Worm (Caenorhabditis elegans): ENCODE data around the gene srz-69.

srz-69 gene

ce11 chrIV:3514467-3514866 lies 37.4 kb upstream of the srz-69 start, which contains the start of gene tsg-101:
Gene tsg-101, minus strand, starts transcription at chrIV:3514567.
- TF ChIP-seq pha-2 (tag; optimal IDR thresholded peaks at IDR 0.05) = no peak
- no peak for TF ChIP-seq tbx-2 (tag; optimal IDR thresholded peaks at IDR 0.05)

ce11 chrIV:3509477-3510063 lies 32.5 kb upstream of the srz-69 start, which contains the start of gene ced-10:
Gene ced-10, minus strand, starts transcription at chrIV:3509527.
- TF ChIP-seq ztf-16 (tag; optimal IDR thresholded peaks at IDR 0.05) (no peak), lim-6 (tag; optimal IDR thresholded peaks at IDR 0.05) (no peak), T23F11.4 (GFP tag; optimal IDR thresholded peaks at IDR 0.05) (no peak), pax-1 (tag; optimal IDR thresholded peaks at IDR 0.05) (no peak), tbx-2 (tag; optimal IDR thresholded peaks at IDR 0.05) (no peak), ceh-22 (tag; optimal IDR thresholded peaks at IDR 0.05) (no peak), hlh-6 (tag; optimal IDR thresholded peaks at IDR 0.05) (no peak)

ce11 chrIV:3505940-3506339 lies 28.9 kb upstream of the srz-69 start:
- no peak for TF ChIP-seq pax-1 (tag; optimal IDR thresholded peaks at IDR 0.05)
- TF ChIP-seq ama-1 (optimal IDR thresholded peaks at IDR 0.05) = peak; percentile 40

ce11 chrIV:3504144-3504543 lies 27.1 kb upstream of the srz-69 start, which contains the start of gene srz-83:
Gene srz-83, plus strand, starts transcription at chrIV:3504444.
- TF ChIP-seq elt-2 (tag; optimal IDR thresholded peaks at IDR 0.05) (no peak), npax-4 (tag; optimal IDR thresholded peaks at IDR 0.05) (no peak), ceh-34 (tag; optimal IDR thresholded peaks at IDR 0.05) (no peak), eyg-1 (tag; optimal IDR thresholded peaks at IDR 0.05) (no peak), hlh-8 (tag; optimal IDR thresholded peaks at IDR 0.05) (no peak), Y22D7AL.16 (tag; optimal IDR thresholded peaks at IDR 0.05) (no peak), pat-9 (tag; optimal IDR thresholded peaks at IDR 0.05) (no peak), lim-6 (tag; optimal IDR thresholded peaks at IDR 0.05) (no peak), fax-1 (tag; optimal IDR thresholded peaks at IDR 0.05) (no peak), madf-2 (tag; optimal IDR thresholded peaks at IDR 0.05) (no peak), ceh-45 (GFP tag; IDR thresholded peaks at IDR 0.05) (no peak), odd-2 (tag; optimal IDR thresholded peaks at IDR 0.05) (no peak), K02D7.2 (tag; optimal IDR thresholded peaks at IDR 0.05) (no peak), tbx-2 (tag; optimal IDR thresholded peaks at IDR 0.05) (no peak), ttx-3 (tag; optimal IDR thresholded peaks at IDR 0.05) (no peak), dve-1 (tag; optimal IDR thresholded peaks at IDR 0.05) (no peak), sox-2 (GFP tag; IDR thresholded peaks at IDR 0.05) (no peak), ceh-30 (tag; optimal IDR thresholded peaks at IDR 0.05) (no peak), syd-9 (tag; optimal IDR thresholded peaks at IDR 0.05) (no peak)

ce11 chrIV:3501981-3502736 lies 25.1 kb upstream of the srz-69 start:
- TF ChIP-seq rnt-1 (tag; optimal IDR thresholded peaks at IDR 0.05) (no peak), ets-4 (tag; optimal IDR thresholded peaks at IDR 0.05) (no peak), ceh-45 (GFP tag; IDR thresholded peaks at IDR 0.05) (no peak), pha-2 (tag; optimal IDR thresholded peaks at IDR 0.05) (no peak), pqm-1 (tag; optimal IDR thresholded peaks at IDR 0.05) (no peak), nhr-232 (tag; optimal IDR thresholded peaks at IDR 0.05) (no peak), pax-1 (tag; optimal IDR thresholded peaks at IDR 0.05) (no peak), pag-3 (tag; optimal IDR thresholded peaks at IDR 0.05; ENCODE audit: borderline replicate concordance) (no peak), tbx-2 (tag; optimal IDR thresholded peaks at IDR 0.05) (no peak), C08G9.2 (tag; optimal IDR thresholded peaks at IDR 0.05) (no peak), ceh-18 (tag; optimal IDR thresholded peaks at IDR 0.05) (no peak), ceh-6 (GFP tag; optimal IDR thresholded peaks at IDR 0.05) (no peak), gmeb-2 (tag; optimal IDR thresholded peaks at IDR 0.05) (no peak), F13H6.1 (tag; optimal IDR thresholded peaks at IDR 0.05) (no peak), fkh-10 (GFP tag; optimal IDR thresholded peaks at IDR 0.05) (no peak), dmd-4 (tag; optimal IDR thresholded peaks at IDR 0.05; ENCODE audit: borderline replicate concordance) (no peak), unc-42 (tag; optimal IDR thresholded peaks at IDR 0.05) (no peak), ceh-48 (tag; optimal IDR thresholded peaks at IDR 0.05) (no peak), sox-2 (GFP tag; IDR thresholded peaks at IDR 0.05) (no peak), npax-4 (tag; optimal IDR thresholded peaks at IDR 0.05) (no peak)
